Worm (Caenorhabditis elegans) whole organism, L3 larva: Measurements from ENCODE around the gene cmtr-2.

Experiments used
- R02D3.7 ChIP-seq: fragments of 150-350 bp; optimal IDR thresholded peaks from 2 replicates; lab custom pipeline; 2014; ENCODE audit warnings: missing biosample characterization, missing genetic modification characterization
- ZK546.5 ChIP-seq: sonication (generic microtip); optimal IDR thresholded peaks from 2 replicates; lab custom pipeline; 2017; ENCODE audit warnings: missing biosample characterization, missing genetic modification characterization
- ama-1 ChIP-seq: fragments of 150-350 bp; optimal IDR thresholded peaks from 2 replicates; lab custom pipeline; 2018
- ceh-28 ChIP-seq: fragments of 150-350 bp; optimal IDR thresholded peaks from 2 replicates; lab custom pipeline; 2014; ENCODE audit warnings: missing biosample characterization, missing genetic modification reagents, missing genetic modification characterization
- ceh-82 ChIP-seq: fragments of 150-350 bp; optimal IDR thresholded peaks from 2 replicates; lab custom pipeline; 2014; ENCODE audit warnings: missing biosample characterization, missing genetic modification characterization
- daf-12 ChIP-seq: fragments of 150-350 bp; optimal IDR thresholded peaks from 2 replicates; lab custom pipeline; 2014; ENCODE audit warnings: missing biosample characterization, missing genetic modification reagents, missing genetic modification characterization
- egl-5 ChIP-seq: fragments of 150-350 bp; optimal IDR thresholded peaks from 2 replicates; lab custom pipeline; 2017; ENCODE audit warnings: missing biosample characterization, missing genetic modification reagents, missing genetic modification characterization, inconsistent platforms
- elt-2 ChIP-seq: sonication (generic microtip); optimal IDR thresholded peaks from 2 replicates; lab custom pipeline; 2016; ENCODE audit warnings: missing genetic modification reagents, mild to moderate bottlenecking, missing genetic modification characterization, missing compliant biosample characterization
- eor-1 ChIP-seq, 2 experiments: fragments of 150-350 bp; optimal IDR thresholded peaks; 2 replicates each; lab custom pipeline; 2014 to 2018; ENCODE audit warnings: missing biosample characterization in 2 of 2, missing genetic modification characterization in 2 of 2
- fkh-10 ChIP-seq: sonication (generic microtip); optimal IDR thresholded peaks from 2 replicates; lab custom pipeline; 2017; ENCODE audit warnings: missing biosample characterization, missing genetic modification reagents, missing genetic modification characterization
- fkh-2 ChIP-seq: fragments of 150-350 bp; optimal IDR thresholded peaks from 2 replicates; lab custom pipeline; 2014; ENCODE audit warnings: missing biosample characterization, missing genetic modification reagents, missing genetic modification characterization
- fos-1 ChIP-seq: fragments of 150-350 bp; optimal IDR thresholded peaks from 2 replicates; lab custom pipeline; 2014; ENCODE audit warnings: missing biosample characterization, missing genetic modification characterization
- hmg-11 ChIP-seq: sonication (generic microtip); optimal IDR thresholded peaks from 2 replicates; lab custom pipeline; 2016; ENCODE audit warnings: missing genetic modification characterization, missing compliant biosample characterization
- jun-1 ChIP-seq: fragments of 150-350 bp; optimal IDR thresholded peaks from 2 replicates; lab custom pipeline; 2014; ENCODE audit warnings: missing biosample characterization, missing genetic modification reagents, missing genetic modification characterization
- lin-15B ChIP-seq: fragments of 150-350 bp; optimal IDR thresholded peaks from 2 replicates; lab custom pipeline; 2014; ENCODE audit warnings: missing biosample characterization, missing genetic modification characterization
- lin-39 ChIP-seq: fragments of 150-350 bp; optimal IDR thresholded peaks from 2 replicates; lab custom pipeline; 2018; ENCODE audit warnings: missing biosample characterization, missing genetic modification reagents, missing genetic modification characterization
- lsy-12 ChIP-seq: sonication (generic microtip); optimal IDR thresholded peaks from 2 replicates; lab custom pipeline; 2016; ENCODE audit warnings: mild to moderate bottlenecking, missing genetic modification characterization, missing compliant biosample characterization
- mml-1 ChIP-seq: fragments of 150-350 bp; sonication (generic microtip); optimal IDR thresholded peaks from 3 replicates; lab custom pipeline; 2014; ENCODE audit warnings: missing biosample characterization, missing genetic modification characterization
- nfya-1 ChIP-seq: sonication (generic microtip); optimal IDR thresholded peaks from 2 replicates; lab custom pipeline; 2017; ENCODE audit warnings: missing genetic modification characterization, mild to moderate bottlenecking, missing compliant biosample characterization, antibody characterized with exemption, moderate library complexity; ENCODE audit not compliant: insufficient read depth
- nhr-11 ChIP-seq: fragments of 150-350 bp; optimal IDR thresholded peaks from 2 replicates; lab custom pipeline; 2014; ENCODE audit warnings: missing biosample characterization, missing genetic modification characterization
- nhr-12 ChIP-seq: fragments of 150-350 bp; optimal IDR thresholded peaks from 2 replicates; lab custom pipeline; 2014; ENCODE audit warnings: missing biosample characterization, missing genetic modification characterization
- nhr-23 ChIP-seq: fragments of 150-350 bp; optimal IDR thresholded peaks from 2 replicates; lab custom pipeline; 2014; ENCODE audit warnings: missing biosample characterization, missing genetic modification reagents, missing genetic modification characterization
- nhr-237 ChIP-seq: fragments of 150-350 bp; optimal IDR thresholded peaks from 2 replicates; lab custom pipeline; 2014; ENCODE audit warnings: missing biosample characterization, missing genetic modification characterization
- nhr-25 ChIP-seq: sonication (generic microtip); optimal IDR thresholded peaks from 2 replicates; lab custom pipeline; 2017; ENCODE audit warnings: missing biosample characterization, missing genetic modification characterization
- nhr-28 ChIP-seq: fragments of 150-350 bp; optimal IDR thresholded peaks from 2 replicates; lab custom pipeline; 2014; ENCODE audit warnings: missing biosample characterization, missing genetic modification characterization
- nhr-43 ChIP-seq: sonication (generic microtip); optimal IDR thresholded peaks from 2 replicates; lab custom pipeline; 2016; ENCODE audit warnings: mild to moderate bottlenecking, missing genetic modification characterization, missing compliant biosample characterization; ENCODE audit not compliant: poor library complexity, severe bottlenecking
- nhr-67 ChIP-seq: fragments of 150-350 bp; optimal IDR thresholded peaks from 2 replicates; lab custom pipeline; 2014; ENCODE audit warnings: missing biosample characterization, missing genetic modification characterization
- nhr-76 ChIP-seq: fragments of 150-350 bp; sonication (generic microtip); optimal IDR thresholded peaks from 5 replicates; lab custom pipeline; 2014; ENCODE audit warnings: missing biosample characterization, missing genetic modification characterization
- nhr-77 ChIP-seq: fragments of 150-350 bp; optimal IDR thresholded peaks from 2 replicates; lab custom pipeline; 2014; ENCODE audit warnings: missing biosample characterization, missing genetic modification characterization
- pha-4 ChIP-seq: fragments of 150-350 bp; optimal IDR thresholded peaks from 2 replicates; lab custom pipeline; 2014; ENCODE audit warnings: missing biosample characterization, missing genetic modification reagents, missing genetic modification characterization
- pqm-1 ChIP-seq: fragments of 150-350 bp; optimal IDR thresholded peaks from 2 replicates; lab custom pipeline; 2017; ENCODE audit warnings: missing biosample characterization, missing genetic modification characterization, inconsistent platforms
- sea-2 ChIP-seq: fragments of 150-350 bp; sonication (generic microtip); optimal IDR thresholded peaks from 4 replicates; lab custom pipeline; 2014; ENCODE audit warnings: missing biosample characterization, missing genetic modification reagents, missing genetic modification characterization
- snpc-4 ChIP-seq: fragments of 150-350 bp; optimal IDR thresholded peaks from 2 replicates; lab custom pipeline; 2014; ENCODE audit warnings: missing biosample characterization, missing genetic modification characterization
- unc-62 ChIP-seq: fragments of 150-350 bp; sonication (generic microtip); optimal IDR thresholded peaks from 4 replicates; lab custom pipeline; 2014; ENCODE audit warnings: missing biosample characterization, missing genetic modification reagents, missing genetic modification characterization
- ztf-11 ChIP-seq: fragments of 150-350 bp; optimal IDR thresholded peaks from 2 replicates; lab custom pipeline; 2014; ENCODE audit warnings: missing biosample characterization, missing genetic modification characterization
- ztf-4 ChIP-seq: fragments of 150-350 bp; optimal IDR thresholded peaks from 2 replicates; lab custom pipeline; 2014; ENCODE audit warnings: missing biosample characterization, missing genetic modification characterization

Gene cmtr-2

DNA sequence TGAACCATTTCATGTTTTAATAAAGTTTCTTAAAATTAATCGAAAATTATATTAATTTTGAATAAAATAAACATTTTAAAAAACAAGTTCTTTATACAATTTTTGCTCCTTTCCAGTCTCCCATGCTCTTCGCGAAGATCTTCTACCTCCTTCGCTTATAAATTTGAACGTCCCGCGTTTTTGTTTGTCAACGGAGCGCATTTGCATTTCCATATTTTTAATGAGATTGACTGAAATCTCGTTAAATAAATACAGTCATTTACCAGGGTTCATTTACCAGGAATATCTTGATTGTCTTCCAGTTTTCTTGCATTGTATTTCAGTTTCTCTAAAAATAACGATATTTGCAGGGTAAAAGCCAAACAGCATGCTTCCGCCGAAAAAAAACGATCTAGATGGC lies at the start of gene cmtr-2:
cmtr-2 (plus strand) TSS at position 351 of the 400 bp plus-strand sequence.
- peak; percentile 66 for TF ChIP-seq lin-39
- TF ChIP-seq hmg-11: peak; percentile 21
- peak; percentile 71 for TF ChIP-seq pha-4 (tag; lab: Kevin White, UChicago)
- TF ChIP-seq nfya-1 (tag; lab: Kevin White, UChicago): peak; percentile 49
- TF ChIP-seq fos-1 (tag; lab: Kevin White, UChicago): no peak
- TF ChIP-seq nhr-11: no peak
- TF ChIP-seq elt-2 (tag; lab: Kevin White, UChicago): peak; percentile 14
- TF ChIP-seq R02D3.7 (tag; lab: Kevin White, UChicago): peak; percentile 17
- no peak for TF ChIP-seq ZK546.5 (tag; lab: Kevin White, UChicago)
- TF ChIP-seq sea-2 (GFP tag; lab: Kevin White, UChicago): no peak
- TF ChIP-seq jun-1 (tag; lab: Kevin White, UChicago): no peak
- peak; percentile 27 for TF ChIP-seq nhr-23
- peak; percentile 71 for TF ChIP-seq lin-15B
- TF ChIP-seq ama-1 (lab: Kevin White, UChicago): no peak
- peak; percentile 52 for TF ChIP-seq egl-5 (tag; lab: Kevin White, UChicago)

DNA sequence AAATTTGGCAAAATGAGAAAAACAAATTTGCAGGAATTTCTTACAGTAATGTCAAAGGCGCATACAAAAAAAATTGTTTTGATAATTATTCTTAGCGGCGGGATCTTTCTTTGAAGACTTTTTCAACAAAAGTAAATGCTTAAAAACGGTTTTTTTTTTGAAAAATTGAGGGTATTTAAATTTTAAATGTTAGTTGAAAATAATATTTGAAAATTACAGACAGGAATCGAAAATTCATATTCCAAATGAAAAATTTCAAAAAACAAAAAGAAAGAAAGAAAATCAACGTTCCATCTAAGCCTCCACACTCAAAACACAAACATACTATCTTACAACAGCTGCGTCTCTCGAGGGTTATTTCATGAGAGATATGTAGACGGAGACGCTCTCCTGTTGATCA lies 38.1 kb upstream of the cmtr-2 start:
- TF ChIP-seq nhr-23 (no peak), elt-2 (tag; lab: Kevin White, UChicago) (no peak), lsy-12 (no peak), lin-39 (no peak), nhr-237 (tag; lab: Kevin White, UChicago) (no peak), nhr-11 (no peak), ztf-4 (tag; lab: Kevin White, UChicago) (no peak), ceh-82 (tag; lab: Kevin White, UChicago) (no peak), ama-1 (lab: Kevin White, UChicago) (no peak), sea-2 (GFP tag; lab: Kevin White, UChicago) (no peak), nhr-76 (tag; lab: Kevin White, UChicago) (no peak), daf-12 (tag; lab: Kevin White, UChicago) (no peak), eor-1 (tag; optimal IDR thresholded peaks at IDR 0.05; lab: Kevin White, UChicago) (no peak), lin-15B (no peak), ceh-28 (tag; lab: Kevin White, UChicago) (no peak), pha-4 (tag; lab: Kevin White, UChicago) (no peak), nhr-25 (tag; lab: Kevin White, UChicago) (no peak), fkh-10 (no peak)

DNA sequence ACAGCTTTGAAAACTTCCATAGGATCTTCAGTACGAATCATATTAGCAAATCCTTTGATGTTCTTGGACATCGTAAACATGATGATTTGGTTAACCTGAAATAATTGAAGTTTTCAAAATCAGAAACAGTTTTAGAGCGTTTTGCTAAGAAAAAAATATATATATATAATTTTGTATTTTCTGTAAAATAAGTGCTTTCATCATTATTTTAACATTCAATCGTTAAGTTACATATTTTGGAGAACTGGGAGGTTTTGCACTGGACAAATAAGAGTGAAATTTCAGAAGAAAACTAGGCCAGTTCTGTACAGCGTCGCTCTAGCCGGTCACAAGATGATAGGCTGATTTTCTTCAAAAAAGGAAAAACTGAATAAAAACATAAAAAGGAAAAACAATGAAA lies 36.7 kb upstream of the cmtr-2 start, which contains the start of gene F27B3.6:
F27B3.6 (minus strand) TSS at position 101 of the 400 bp plus-strand sequence.
- TF ChIP-seq fkh-2 (tag; lab: Kevin White, UChicago) (no peak), mml-1 (no peak), eor-1 (tag; optimal IDR thresholded peaks at IDR 0.05; lab: Kevin White, UChicago) (no peak), ceh-28 (tag; lab: Kevin White, UChicago) (no peak), nhr-25 (tag; lab: Kevin White, UChicago) (no peak), snpc-4 (tag; lab: Kevin White, UChicago) (no peak)

DNA sequence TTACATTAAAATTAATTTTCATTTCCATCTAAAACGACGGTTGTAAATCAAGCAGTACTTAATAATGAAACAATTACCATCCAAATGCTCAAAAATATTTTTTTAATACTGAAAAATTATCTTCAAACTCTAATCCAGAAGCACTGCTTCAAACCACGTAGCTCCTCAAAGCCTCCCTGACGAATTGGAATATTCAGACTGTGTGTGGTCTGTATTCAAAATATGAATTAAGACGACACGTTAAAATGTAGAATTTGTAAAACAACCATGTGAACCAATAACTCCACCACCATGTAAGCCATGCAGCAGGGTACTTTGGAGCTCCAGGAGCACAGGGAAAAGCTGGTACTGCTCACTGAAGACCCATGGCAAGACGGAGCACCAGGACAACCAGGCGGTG lies 35.8 kb upstream of the cmtr-2 start, which contains the start of gene F27B3.8:
F27B3.8 (plus strand) TSS at position 301 of the 400 bp plus-strand sequence.
- TF ChIP-seq hmg-11: no peak
- no peak for TF ChIP-seq ceh-28 (tag; lab: Kevin White, UChicago)
- no peak for TF ChIP-seq fkh-2 (tag; lab: Kevin White, UChicago)
- TF ChIP-seq elt-2 (tag; lab: Kevin White, UChicago): no peak
- TF ChIP-seq ztf-11 (tag; lab: Kevin White, UChicago): no peak
- no peak for TF ChIP-seq pqm-1
- no peak for TF ChIP-seq nhr-12 (tag; lab: Kevin White, UChicago)
- no peak for TF ChIP-seq lsy-12
- no peak for TF ChIP-seq ZK546.5 (tag; lab: Kevin White, UChicago)
- TF ChIP-seq nhr-77 (tag; lab: Kevin White, UChicago): no peak
- no peak for TF ChIP-seq ztf-4 (tag; lab: Kevin White, UChicago)
- TF ChIP-seq sea-2 (GFP tag; lab: Kevin White, UChicago): no peak
- no peak for TF ChIP-seq nhr-28 (tag; lab: Kevin White, UChicago)
- no peak for TF ChIP-seq unc-62 (GFP tag; lab: Kevin White, UChicago)
- no peak for TF ChIP-seq fos-1 (tag; lab: Kevin White, UChicago)
- TF ChIP-seq nhr-67: no peak
- TF ChIP-seq nhr-43 (tag; lab: Kevin White, UChicago): no peak
- TF ChIP-seq fkh-10: no peak
